Fruit fly (Drosophila melanogaster): Measurements from ENCODE around the gene TpnC73F.

dm6 chr3L:17047811-17048239 is 2.0 kb downstream of the TpnC73F start:
- no peak for TF ChIP-seq lola (GFP tag; optimal IDR thresholded peaks at IDR 0.05)
- no peak for TF ChIP-seq jim (GFP tag; optimal IDR thresholded peaks at IDR 0.05)
- no peak for TF ChIP-seq Myc (optimal IDR thresholded peaks at IDR 0.05)
- no peak for TF ChIP-seq tai (GFP tag; optimal IDR thresholded peaks at IDR 0.05)
- peak; percentile 43 for TF ChIP-seq psq (GFP tag; optimal IDR thresholded peaks at IDR 0.05)
- TF ChIP-seq OdsH (GFP tag; optimal IDR thresholded peaks at IDR 0.05), result peak; percentile 33
- no peak for TF ChIP-seq foxo (GFP tag; optimal IDR thresholded peaks at IDR 0.05)
- no peak for TF ChIP-seq fru (GFP tag; optimal IDR thresholded peaks at IDR 0.05)
- peak; percentile 13 for TF ChIP-seq br (GFP tag; optimal IDR thresholded peaks at IDR 0.05)
- TF ChIP-seq Vsx2 (GFP tag; optimal IDR thresholded peaks at IDR 0.05; ENCODE audit: partially characterized antibody), result no peak
- TF ChIP-seq Mio (GFP tag; optimal IDR thresholded peaks at IDR 0.05), result no peak
- no peak for TF ChIP-seq brk (GFP tag; optimal IDR thresholded peaks at IDR 0.05)
- peak; percentile 54 for TF ChIP-seq h (GFP tag; optimal IDR thresholded peaks at IDR 0.05)
